Worm (Caenorhabditis elegans) whole organism, L4 larva: ENCODE measurements around the gene Y54F10AM.6.

Experiments used
- F26F4.8 ChIP-seq: fragments of 200-800 bp; sonication (Bioruptor generic); conservative IDR thresholded peaks from 2 replicates; pipeline ENCODE4 v1.3.6; 2022; ENCODE audit warnings: missing genetic modification characterization, missing compliant biosample characterization
- T20F7.1 ChIP-seq: fragments of 200-800 bp; sonication (Bioruptor generic); optimal IDR thresholded peaks from 2 replicates; lab custom pipeline; 2018; ENCODE audit warnings: mild to moderate bottlenecking, missing genetic modification characterization, missing compliant biosample characterization
- Y5F2A.4 ChIP-seq: fragments of 200-800 bp; sonication (Bioruptor generic); optimal IDR thresholded peaks from 2 replicates; lab custom pipeline; 2018; ENCODE audit warnings: mild to moderate bottlenecking, missing genetic modification characterization, missing compliant biosample characterization
- Y75B8A.6 ChIP-seq: fragments of 200-800 bp; sonication (Bioruptor generic); IDR thresholded peaks from 2 replicates; pipeline ENCODE4 v1.3.6; 2022; ENCODE audit warnings: missing genetic modification reagents, missing genetic modification characterization, missing compliant biosample characterization
- aha-1 ChIP-seq: fragments of 150-350 bp; peaks from one replicate; lab custom pipeline; 2014; ENCODE audit warnings: missing biosample characterization, missing genetic modification characterization
- ama-1 ChIP-seq: fragments of 150-350 bp; optimal IDR thresholded peaks from 2 replicates; lab custom pipeline; 2014; ENCODE audit warnings: inconsistent platforms, mixed read lengths
- ceh-28 ChIP-seq: fragments of 150-350 bp; optimal IDR thresholded peaks from 2 replicates; lab custom pipeline; 2014; ENCODE audit warnings: missing biosample characterization, missing genetic modification reagents, missing genetic modification characterization
- ceh-82 ChIP-seq: sonication (generic microtip); optimal IDR thresholded peaks from 2 replicates; lab custom pipeline; 2017; ENCODE audit warnings: missing biosample characterization, missing genetic modification characterization
- cey-2 ChIP-seq: sonication (generic microtip); optimal IDR thresholded peaks from 3 replicates; lab custom pipeline; 2017; ENCODE audit warnings: missing genetic modification characterization, mild to moderate bottlenecking, missing compliant biosample characterization, antibody characterized with exemption, borderline replicate concordance; ENCODE audit not compliant: insufficient read depth
- daf-12 ChIP-seq: fragments of 150-350 bp; optimal IDR thresholded peaks from 2 replicates; lab custom pipeline; 2014; ENCODE audit warnings: missing biosample characterization, missing genetic modification reagents, missing genetic modification characterization
- dmd-9 ChIP-seq: fragments of 200-800 bp; sonication (Bioruptor generic); IDR thresholded peaks from 2 replicates; pipeline ENCODE4 v1.3.6; 2022; ENCODE audit warnings: missing genetic modification reagents, missing genetic modification characterization, missing compliant biosample characterization
- duxl-1 ChIP-seq: sonication (generic microtip); optimal IDR thresholded peaks from 2 replicates; lab custom pipeline; 2016; ENCODE audit warnings: mild to moderate bottlenecking, missing genetic modification characterization, moderate library complexity, missing compliant biosample characterization; ENCODE audit not compliant: poor library complexity
- egl-43 ChIP-seq: fragments of 200-800 bp; sonication (Bioruptor generic); IDR thresholded peaks from 2 replicates; pipeline ENCODE4 v1.3.6; 2022; ENCODE audit warnings: missing genetic modification reagents, missing genetic modification characterization, missing compliant biosample characterization
- hif-1 ChIP-seq, 2 experiments: sonication (generic microtip); optimal IDR thresholded peaks; 2 replicates each; lab custom pipeline; 2016 to 2017; ENCODE audit warnings: missing compliant biosample characterization in 2 of 2, missing genetic modification characterization in 2 of 2, missing genetic modification reagents in 2 of 2, missing genotype in 2 of 2, mild to moderate bottlenecking in 1 of 2
- hmg-1.1 ChIP-seq: fragments of 200-800 bp; sonication (Bioruptor generic); IDR thresholded peaks from 2 replicates; pipeline ENCODE4 v1.3.6; 2022; ENCODE audit warnings: missing genetic modification reagents, missing genetic modification characterization, missing compliant biosample characterization
- jun-1 ChIP-seq: fragments of 150-350 bp; optimal IDR thresholded peaks from 2 replicates; lab custom pipeline; 2014; ENCODE audit warnings: missing biosample characterization, missing genetic modification reagents, missing genetic modification characterization
- lim-7 ChIP-seq: fragments of 200-800 bp; sonication (Bioruptor generic); IDR thresholded peaks from 2 replicates; pipeline ENCODE4 v1.3.6; 2022; ENCODE audit warnings: missing genetic modification characterization, missing compliant biosample characterization
- lin-1 ChIP-seq: fragments of 200-800 bp; sonication (Bioruptor generic); IDR thresholded peaks from 2 replicates; pipeline ENCODE4 v1.3.6; 2022; ENCODE audit warnings: missing genetic modification reagents, missing genetic modification characterization, missing compliant biosample characterization
- lin-13 ChIP-seq: fragments of 150-350 bp; optimal IDR thresholded peaks from 2 replicates; lab custom pipeline; 2014; ENCODE audit warnings: missing biosample characterization, missing genetic modification reagents, missing genetic modification characterization
- lin-29 ChIP-seq: fragments of 200-800 bp; sonication (Bioruptor generic); IDR thresholded peaks from 2 replicates; pipeline ENCODE4 v1.3.6; 2022; ENCODE audit warnings: missing genetic modification reagents, missing genetic modification characterization, missing compliant biosample characterization
- lin-38 ChIP-seq: fragments of 200-800 bp; sonication (Bioruptor generic); IDR thresholded peaks from 2 replicates; pipeline ENCODE4 v1.3.6; 2022; ENCODE audit warnings: missing genetic modification reagents, missing genetic modification characterization, missing compliant biosample characterization
- lsy-2 ChIP-seq, 2 experiments: fragments of 150-350 bp in 1 of 2; sonication (generic microtip) in 1 of 2; optimal IDR thresholded peaks; 2 replicates each; lab custom pipeline; 2014 to 2017; ENCODE audit warnings: missing biosample characterization in 2 of 2, missing genetic modification characterization in 2 of 2
- mdl-1 ChIP-seq, 2 experiments: fragments of 150-350 bp in 1 of 2; sonication (generic microtip) in 1 of 2; optimal IDR thresholded peaks; 2 replicates each; lab custom pipeline; 2014 to 2017; ENCODE audit warnings: missing biosample characterization in 2 of 2, missing genetic modification characterization in 2 of 2
- mep-1 ChIP-seq: fragments of 150-350 bp; sonication (generic microtip); optimal IDR thresholded peaks from 3 replicates; lab custom pipeline; 2014; ENCODE audit warnings: missing biosample characterization, missing genetic modification characterization
- nhr-28 ChIP-seq: fragments of 150-350 bp; optimal IDR thresholded peaks from 2 replicates; lab custom pipeline; 2014; ENCODE audit warnings: missing biosample characterization, missing genetic modification characterization
- nhr-76 ChIP-seq: fragments of 150-350 bp; optimal IDR thresholded peaks from 2 replicates; lab custom pipeline; 2014; ENCODE audit warnings: missing biosample characterization, missing genetic modification characterization
- php-3 ChIP-seq: fragments of 200-800 bp; sonication (Bioruptor generic); IDR thresholded peaks from 2 replicates; pipeline ENCODE4 v1.3.6; 2022; ENCODE audit warnings: missing genetic modification reagents, missing genetic modification characterization, missing compliant biosample characterization
- rbr-2 ChIP-seq: sonication (generic microtip); optimal IDR thresholded peaks from 2 replicates; lab custom pipeline; 2016; ENCODE audit warnings: missing genotype, missing genetic modification characterization, missing compliant biosample characterization
- snpc-1.2 ChIP-seq: fragments of 200-800 bp; sonication (Bioruptor generic); IDR thresholded peaks from 2 replicates; pipeline ENCODE4 v1.3.6; 2022; ENCODE audit warnings: missing genetic modification reagents, missing genetic modification characterization, missing compliant biosample characterization
- spr-3 ChIP-seq: fragments of 200-800 bp; sonication (Bioruptor generic); optimal IDR thresholded peaks from 2 replicates; lab custom pipeline; 2018; ENCODE audit warnings: mild to moderate bottlenecking, missing genetic modification characterization, missing compliant biosample characterization
- tra-1 ChIP-seq: fragments of 200-800 bp; sonication (Bioruptor generic); IDR thresholded peaks from 2 replicates; pipeline ENCODE4 v1.3.6; 2022; ENCODE audit warnings: missing genetic modification reagents, missing genetic modification characterization, missing compliant biosample characterization
- unc-130 ChIP-seq: sonication (generic microtip); optimal IDR thresholded peaks from 2 replicates; lab custom pipeline; 2016; ENCODE audit warnings: missing genetic modification reagents, missing genetic modification characterization, missing compliant biosample characterization
- unc-39 ChIP-seq: sonication (generic microtip); optimal IDR thresholded peaks from 2 replicates; lab custom pipeline; 2017; ENCODE audit warnings: missing biosample characterization, missing genetic modification characterization
- zfp-3 ChIP-seq: fragments of 200-800 bp; sonication (Bioruptor generic); conservative IDR thresholded peaks from 2 replicates; pipeline ENCODE4 v1.3.6; 2022; ENCODE audit warnings: missing genetic modification reagents, missing genetic modification characterization, missing compliant biosample characterization
- zip-11 ChIP-seq: fragments of 200-800 bp; sonication (Bioruptor generic); IDR thresholded peaks from 2 replicates; pipeline ENCODE4 v1.3.6; 2022; ENCODE audit warnings: missing genetic modification characterization, missing compliant biosample characterization

Y54F10AM.6 gene

DNA sequence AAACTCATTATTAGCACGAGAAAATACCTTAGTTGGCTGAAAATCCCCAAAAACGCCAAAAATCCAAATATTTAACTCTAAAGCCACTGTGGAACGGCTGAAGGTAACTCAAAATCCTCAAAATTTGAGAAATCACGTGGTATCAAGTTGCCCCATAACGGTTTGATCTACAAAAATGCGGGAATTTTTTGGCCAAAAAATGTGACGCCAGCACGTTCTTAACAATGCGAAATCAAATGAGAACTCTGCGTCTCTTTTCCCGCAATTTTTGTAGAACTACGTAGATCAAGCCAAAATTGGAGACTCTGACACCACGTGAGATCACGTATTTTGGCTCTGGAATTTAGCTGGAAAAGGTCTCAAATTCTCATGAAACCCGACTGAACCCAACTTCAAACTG, 33.8 kb upstream of the Y54F10AM.6 start:
- TF ChIP-seq ama-1, result no peak

DNA sequence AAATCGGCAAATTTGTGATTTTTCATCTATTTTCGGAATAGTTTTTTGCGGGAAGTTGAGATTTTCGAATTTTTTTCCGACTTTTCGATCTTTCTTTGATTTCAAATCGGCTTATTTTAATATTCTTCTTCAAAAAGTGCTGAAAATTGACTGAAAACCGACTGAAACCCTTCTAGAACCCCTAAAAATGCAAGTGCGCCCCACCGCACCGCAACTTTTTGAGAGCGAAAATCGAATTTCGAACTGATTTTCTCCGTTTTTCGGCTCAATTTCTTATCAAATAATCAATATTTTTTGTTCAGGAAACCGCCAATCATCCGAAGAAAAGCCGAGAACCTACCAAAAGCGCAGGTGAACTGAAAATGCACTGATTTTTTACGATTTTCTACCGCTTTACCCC, 31.3 kb upstream of the Y54F10AM.6 start:
- TF ChIP-seq lin-38, result peak; percentile 62
- no peak for TF ChIP-seq nhr-28 (tag; lab: Kevin White, UChicago)

DNA sequence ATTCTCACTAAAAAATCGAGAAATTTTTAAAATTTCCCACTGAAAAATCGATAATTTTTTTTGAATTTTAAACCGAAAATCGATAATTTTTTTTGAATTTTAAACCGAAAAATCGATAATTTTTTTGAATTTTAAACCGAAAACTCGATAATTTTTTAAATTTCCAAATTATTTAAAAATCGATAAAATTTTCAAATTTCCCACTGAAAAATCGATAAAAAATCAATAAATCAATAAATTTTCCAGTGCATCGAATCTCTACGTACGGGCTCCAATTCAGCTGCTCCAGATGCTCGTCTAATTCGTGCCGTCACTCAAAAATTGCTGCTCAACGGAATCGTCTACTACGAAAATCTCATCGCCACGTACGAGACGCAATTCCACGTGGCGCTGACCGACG, 30.0 kb upstream of the Y54F10AM.6 start:
- TF ChIP-seq unc-130 (GFP tag; lab: Kevin White, UChicago), result no peak
- TF ChIP-seq php-3 (GFP tag; lab: Robert Waterston, UW), result no peak
- no peak for TF ChIP-seq aha-1 (tag; lab: Kevin White, UChicago)
- TF ChIP-seq dmd-9 (GFP tag; lab: Robert Waterston, UW), result 0 out of 2 replicates have a peak, but pooled peaks have one; percentile 24
- TF ChIP-seq tra-1 (GFP tag; lab: Robert Waterston, UW), result no peak
- TF ChIP-seq F26F4.8 (GFP tag; lab: Robert Waterston, UW), result no peak
- TF ChIP-seq lin-29 (GFP tag; lab: Robert Waterston, UW), result no peak
- TF ChIP-seq zfp-3 (GFP tag; lab: Robert Waterston, UW), result no peak
- TF ChIP-seq lin-1 (GFP tag; lab: Robert Waterston, UW), result no peak
- peak; percentile 98 for TF ChIP-seq ceh-28 (tag; lab: Kevin White, UChicago)
- TF ChIP-seq duxl-1 (tag; lab: Kevin White, UChicago), result no peak
- no peak for TF ChIP-seq spr-3 (GFP tag; lab: Kevin White, UChicago)
- TF ChIP-seq Y5F2A.4 (GFP tag; lab: Kevin White, UChicago), result no peak
- TF ChIP-seq T20F7.1 (GFP tag; lab: Kevin White, UChicago), result no peak
- no peak for TF ChIP-seq hmg-1.1
- TF ChIP-seq lim-7 (GFP tag; lab: Robert Waterston, UW), result no peak
- TF ChIP-seq jun-1 (tag; lab: Kevin White, UChicago), result no peak

DNA sequence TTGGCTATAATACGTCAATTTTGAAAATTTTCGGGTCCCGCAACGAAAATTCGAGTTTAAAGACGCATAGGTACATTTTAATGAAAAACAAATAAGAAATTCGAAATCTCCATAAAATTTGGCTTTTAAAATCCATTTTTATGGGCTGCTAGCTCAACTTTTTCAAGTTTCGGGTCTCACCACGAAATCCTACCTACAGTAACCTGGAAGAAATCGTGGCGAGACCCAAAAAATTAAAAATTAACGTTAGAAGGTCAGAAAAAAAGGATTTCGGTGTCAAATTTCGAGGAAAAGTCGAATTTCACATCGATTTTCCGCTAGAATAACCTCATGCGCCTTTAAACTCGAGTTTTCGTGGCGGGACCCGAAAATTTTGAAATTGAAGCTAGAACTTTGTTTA, 26.4 kb upstream of the Y54F10AM.6 start:
- no peak for TF ChIP-seq zip-11
- TF ChIP-seq lin-13 (GFP tag; lab: Kevin White, UChicago), result peak; percentile 88
- no peak for TF ChIP-seq rbr-2 (tag; lab: Kevin White, UChicago)
- no peak for TF ChIP-seq mdl-1 (tag; optimal IDR thresholded peaks at IDR 0.05; lab: Kevin White, UChicago)
- TF ChIP-seq hif-1 (tag; optimal IDR thresholded peaks at IDR 0.05; lab: Kevin White, UChicago), result no peak
- TF ChIP-seq Y75B8A.6, result no peak
- TF ChIP-seq snpc-1.2 (GFP tag; lab: Robert Waterston, UW), result no peak
- no peak for TF ChIP-seq ceh-82 (tag; lab: Kevin White, UChicago)
- TF ChIP-seq tra-1 (GFP tag; lab: Robert Waterston, UW), result no peak
- no peak for TF ChIP-seq mep-1 (tag; lab: Kevin White, UChicago)
- no peak for TF ChIP-seq egl-43
- peak in 1 of 2 experiments; percentile 68 for TF ChIP-seq lsy-2 (tag; optimal IDR thresholded peaks at IDR 0.05; lab: Kevin White, UChicago)
- TF ChIP-seq daf-12 (tag; lab: Kevin White, UChicago), result no peak
- no peak for TF ChIP-seq nhr-76 (tag; lab: Kevin White, UChicago)
- TF ChIP-seq duxl-1 (tag; lab: Kevin White, UChicago), result no peak
- no peak for TF ChIP-seq cey-2 (tag; lab: Kevin White, UChicago)
- no peak for TF ChIP-seq unc-39 (tag; lab: Kevin White, UChicago)
- TF ChIP-seq, all 104 proteins: peak for 2
